Fruit fly (Drosophila melanogaster) whole organism, embryonic: ENCODE data around the gene CG31675.
A peak's percentile ranks its signal among the peaks of the same experiment; 100 is the strongest.

Experiments
- Abd-B ChIP-seq: fragments of 200-800 bp; sonication (Bioruptor generic); optimal IDR thresholded peaks from 2 replicates; lab custom pipeline; 2018; ENCODE audit warnings: missing biosample characterization, mild to moderate bottlenecking, missing genetic modification characterization, moderate library complexity
- Aef1 ChIP-seq: fragments of 200-800 bp; sonication (Bioruptor generic); IDR thresholded peaks from 3 replicates; pipeline ENCODE4 v1.3.6; 2022; ENCODE audit warnings: missing biosample characterization, missing genetic modification characterization
- Asciz ChIP-seq: fragments of 200-800 bp; sonication (Bioruptor generic); optimal IDR thresholded peaks from 2 replicates; lab custom pipeline; 2017; ENCODE audit warnings: missing biosample characterization, mild to moderate bottlenecking, missing genetic modification characterization, missing genetic modification reagents
- B-H1 ChIP-seq: fragments of 200-800 bp; sonication (Bioruptor generic); IDR thresholded peaks from 3 replicates; pipeline ENCODE4 v1.3.6; 2022; ENCODE audit warnings: missing biosample characterization, missing genetic modification characterization
- BEAF-32 ChIP-seq: fragments of 200-800 bp; sonication (Bioruptor generic); optimal IDR thresholded peaks from 3 replicates; lab custom pipeline; 2017; ENCODE audit warnings: missing biosample characterization, missing genetic modification characterization, mild to moderate bottlenecking, moderate library complexity, missing genetic modification reagents
- Bdp1 ChIP-seq: fragments of 200-800 bp; sonication (Bioruptor generic); optimal IDR thresholded peaks from 3 replicates; lab custom pipeline; 2016; ENCODE audit warnings: missing biosample characterization, missing genetic modification characterization
- CG10543 ChIP-seq: fragments of 200-800 bp; sonication (Bioruptor generic); optimal IDR thresholded peaks from 3 replicates; lab custom pipeline; 2017; ENCODE audit warnings: missing biosample characterization, mild to moderate bottlenecking, missing genetic modification characterization, moderate library complexity
- CG11093 ChIP-seq: fragments of 200-800 bp; sonication (Bioruptor generic); IDR thresholded peaks from 3 replicates; pipeline ENCODE4 v1.3.6; 2022; ENCODE audit warnings: missing biosample characterization, missing genetic modification characterization
- CG11398 ChIP-seq: fragments of 200-800 bp; sonication (Bioruptor generic); optimal IDR thresholded peaks from 2 replicates; lab custom pipeline; 2016; ENCODE audit warnings: missing biosample characterization, missing genetic modification characterization
- CG11504 ChIP-seq: fragments of 200-800 bp; sonication (Bioruptor generic); optimal IDR thresholded peaks from 3 replicates; lab custom pipeline; 2019; ENCODE audit warnings: missing biosample characterization, mild to moderate bottlenecking, missing genetic modification characterization, moderate library complexity
- CG12744 ChIP-seq: fragments of 200-800 bp; sonication (Bioruptor generic); optimal IDR thresholded peaks from 2 replicates; lab custom pipeline; 2016; ENCODE audit warnings: missing biosample characterization, missing genetic modification characterization
- CG13894 ChIP-seq: fragments of 200-800 bp; sonication (Bioruptor generic); optimal IDR thresholded peaks from 3 replicates; lab custom pipeline; 2018; ENCODE audit warnings: missing biosample characterization, mild to moderate bottlenecking, missing genetic modification characterization, moderate library complexity
- CG14014 ChIP-seq: fragments of 200-800 bp; sonication (Bioruptor generic); IDR thresholded peaks from 2 replicates; pipeline ENCODE4 v1.3.6; 2022; ENCODE audit warnings: missing biosample characterization, missing genetic modification characterization
- CG14710 ChIP-seq: fragments of 200-800 bp; sonication (Bioruptor generic); optimal IDR thresholded peaks from 3 replicates; lab custom pipeline; 2019; ENCODE audit warnings: missing biosample characterization, mild to moderate bottlenecking, missing genetic modification characterization, moderate library complexity
- CG18011 ChIP-seq: fragments of 200-800 bp; sonication (Bioruptor generic); optimal IDR thresholded peaks from 2 replicates; lab custom pipeline; 2017; ENCODE audit warnings: missing biosample characterization, missing genetic modification characterization, mild to moderate bottlenecking, moderate library complexity, missing genotype
- CG18262 ChIP-seq: fragments of 200-800 bp; optimal IDR thresholded peaks from 3 replicates; lab custom pipeline; 2019; ENCODE audit warnings: missing biosample characterization, mild to moderate bottlenecking, missing genetic modification characterization, moderate library complexity
- CG31441 ChIP-seq: fragments of 200-800 bp; sonication (Bioruptor generic); IDR thresholded peaks from 2 replicates; pipeline ENCODE4 v1.3.6; 2022; ENCODE audit warnings: missing biosample characterization, missing genetic modification characterization
- CG32772 ChIP-seq: fragments of 200-800 bp; sonication (Bioruptor generic); IDR thresholded peaks from 2 replicates; pipeline ENCODE4 v1.3.6; 2022; ENCODE audit warnings: missing biosample characterization, missing genetic modification characterization
- CG4282 ChIP-seq: fragments of 200-800 bp; sonication (Bioruptor generic); optimal IDR thresholded peaks from 2 replicates; lab custom pipeline; 2016; ENCODE audit warnings: missing biosample characterization, missing genetic modification characterization
- CG4707 ChIP-seq: fragments of 200-800 bp; sonication (Bioruptor generic); optimal IDR thresholded peaks from 2 replicates; lab custom pipeline; 2018; ENCODE audit warnings: missing biosample characterization, mild to moderate bottlenecking, missing genetic modification characterization, moderate library complexity
- CG5245 ChIP-seq: fragments of 200-800 bp; sonication (Bioruptor generic); optimal IDR thresholded peaks from 3 replicates; lab custom pipeline; 2016; ENCODE audit warnings: missing biosample characterization, missing genetic modification characterization
- CG6683 ChIP-seq: fragments of 200-800 bp; sonication (Bioruptor generic); optimal IDR thresholded peaks from 2 replicates; lab custom pipeline; 2017; ENCODE audit warnings: missing biosample characterization, mild to moderate bottlenecking, missing genetic modification characterization, missing genetic modification reagents
- CG6854 ChIP-seq: fragments of 200-800 bp; sonication (Bioruptor generic); optimal IDR thresholded peaks from 3 replicates; lab custom pipeline; 2017; ENCODE audit warnings: missing biosample characterization, mild to moderate bottlenecking, missing genetic modification characterization
- D19B ChIP-seq: fragments of 200-800 bp; sonication (Bioruptor generic); optimal IDR thresholded peaks from 2 replicates; lab custom pipeline; 2017; ENCODE audit warnings: missing biosample characterization, mild to moderate bottlenecking, missing genetic modification characterization
- E2f1 ChIP-seq: fragments of 200-800 bp; sonication (Bioruptor generic); IDR thresholded peaks from 2 replicates; pipeline ENCODE4 v1.3.6; 2022; ENCODE audit warnings: missing biosample characterization, missing genetic modification characterization
- ERR ChIP-seq: fragments of 200-800 bp; sonication (Bioruptor generic); optimal IDR thresholded peaks from 2 replicates; lab custom pipeline; 2016; ENCODE audit warnings: missing biosample characterization, missing genetic modification characterization
- Eip74EF ChIP-seq, 2 experiments: fragments of 200-800 bp in 1 of 2; fragments of >200 bp in 1 of 2; sonication (Bioruptor generic) in 1 of 2; optimal IDR thresholded peaks; 2 replicates each; lab custom pipeline; 2017 to 2019; ENCODE audit warnings: missing biosample characterization in 2 of 2, missing genetic modification characterization in 2 of 2, mild to moderate bottlenecking in 1 of 2, moderate library complexity in 1 of 2
- HLH3B ChIP-seq: fragments of 200-800 bp; sonication (Bioruptor generic); IDR thresholded peaks from 2 replicates; pipeline ENCODE4 v1.3.6; 2022; ENCODE audit warnings: missing biosample characterization, missing genetic modification characterization
- Lim3 ChIP-seq: fragments of 200-800 bp; sonication (Bioruptor generic); IDR thresholded peaks from 2 replicates; pipeline ENCODE4 v1.3.6; 2022; ENCODE audit warnings: missing biosample characterization, missing genetic modification characterization
- Pdp1 ChIP-seq, 2 experiments: fragments of 200-800 bp; sonication (Bioruptor generic); optimal IDR thresholded peaks; 3 replicates each; lab custom pipeline; 2016; ENCODE audit warnings: missing biosample characterization in 2 of 2, missing genetic modification characterization in 2 of 2, mild to moderate bottlenecking in 1 of 2, moderate library complexity in 1 of 2
- al ChIP-seq: fragments of 200-800 bp; sonication (Bioruptor generic); IDR thresholded peaks from 2 replicates; pipeline ENCODE4 v1.3.6; 2022; ENCODE audit warnings: missing biosample characterization, missing genetic modification characterization
- ase ChIP-seq: fragments of 200-800 bp; sonication (Bioruptor generic); IDR thresholded peaks from 3 replicates; pipeline ENCODE4 v1.3.6; 2022; ENCODE audit warnings: missing biosample characterization, missing genetic modification characterization
- ash1 ChIP-seq: fragments of 200-800 bp; sonication (Bioruptor generic); optimal IDR thresholded peaks from 2 replicates; lab custom pipeline; 2018; ENCODE audit warnings: missing biosample characterization, mild to moderate bottlenecking, missing genetic modification characterization
- bcd ChIP-seq: fragments of 200-800 bp; sonication (Bioruptor generic); optimal IDR thresholded peaks from 2 replicates; lab custom pipeline; 2017; ENCODE audit warnings: missing biosample characterization, mild to moderate bottlenecking, missing genetic modification characterization
- crol ChIP-seq: fragments of 200-800 bp; sonication (Bioruptor generic); IDR thresholded peaks from 2 replicates; pipeline ENCODE4 v1.3.6; 2022; ENCODE audit warnings: missing biosample characterization, missing genetic modification characterization
- emc ChIP-seq: fragments of 200-800 bp; sonication (Bioruptor generic); optimal IDR thresholded peaks from 2 replicates; lab custom pipeline; 2016; ENCODE audit warnings: missing biosample characterization, missing genetic modification characterization
- fd3F ChIP-seq: fragments of 200-800 bp; sonication (Bioruptor generic); optimal IDR thresholded peaks from 2 replicates; lab custom pipeline; 2018; ENCODE audit warnings: missing biosample characterization, mild to moderate bottlenecking, missing genetic modification characterization, moderate library complexity
- fd64A ChIP-seq: fragments of 200-800 bp; sonication (Bioruptor generic); optimal IDR thresholded peaks from 3 replicates; lab custom pipeline; 2018; ENCODE audit warnings: missing biosample characterization, mild to moderate bottlenecking, missing genetic modification characterization
- fru ChIP-seq: fragments of >200 bp; optimal IDR thresholded peaks from 2 replicates; lab custom pipeline; 2017
- ham ChIP-seq: fragments of 200-800 bp; sonication (Bioruptor generic); IDR thresholded peaks from 2 replicates; pipeline ENCODE4 v1.3.6; 2022; ENCODE audit warnings: missing biosample characterization, missing genetic modification characterization
- maf-S ChIP-seq: fragments of 200-800 bp; sonication (Bioruptor generic); optimal IDR thresholded peaks from 2 replicates; lab custom pipeline; 2016; ENCODE audit warnings: missing biosample characterization, missing genetic modification characterization
- rib ChIP-seq: fragments of 200-800 bp; sonication (Bioruptor generic); IDR thresholded peaks from 2 replicates; pipeline ENCODE4 v1.3.6; 2022; ENCODE audit warnings: missing biosample characterization, missing genetic modification characterization
- sd ChIP-seq: fragments of 200-800 bp; sonication (Bioruptor generic); optimal IDR thresholded peaks from 3 replicates; lab custom pipeline; 2018; ENCODE audit warnings: missing biosample characterization, mild to moderate bottlenecking, missing genetic modification characterization, moderate library complexity
- tna ChIP-seq: fragments of 200-800 bp; sonication (Bioruptor generic); IDR thresholded peaks from 2 replicates; pipeline ENCODE4 v1.3.6; 2022; ENCODE audit warnings: missing biosample characterization, missing genetic modification characterization; ENCODE audit not compliant: partially characterized antibody
- vvl ChIP-seq: fragments of 200-800 bp; sonication (Bioruptor generic); IDR thresholded peaks from 2 replicates; pipeline ENCODE4 v1.3.6; 2022; ENCODE audit warnings: missing biosample characterization, missing genetic modification characterization

Gene CG31675

DNA sequence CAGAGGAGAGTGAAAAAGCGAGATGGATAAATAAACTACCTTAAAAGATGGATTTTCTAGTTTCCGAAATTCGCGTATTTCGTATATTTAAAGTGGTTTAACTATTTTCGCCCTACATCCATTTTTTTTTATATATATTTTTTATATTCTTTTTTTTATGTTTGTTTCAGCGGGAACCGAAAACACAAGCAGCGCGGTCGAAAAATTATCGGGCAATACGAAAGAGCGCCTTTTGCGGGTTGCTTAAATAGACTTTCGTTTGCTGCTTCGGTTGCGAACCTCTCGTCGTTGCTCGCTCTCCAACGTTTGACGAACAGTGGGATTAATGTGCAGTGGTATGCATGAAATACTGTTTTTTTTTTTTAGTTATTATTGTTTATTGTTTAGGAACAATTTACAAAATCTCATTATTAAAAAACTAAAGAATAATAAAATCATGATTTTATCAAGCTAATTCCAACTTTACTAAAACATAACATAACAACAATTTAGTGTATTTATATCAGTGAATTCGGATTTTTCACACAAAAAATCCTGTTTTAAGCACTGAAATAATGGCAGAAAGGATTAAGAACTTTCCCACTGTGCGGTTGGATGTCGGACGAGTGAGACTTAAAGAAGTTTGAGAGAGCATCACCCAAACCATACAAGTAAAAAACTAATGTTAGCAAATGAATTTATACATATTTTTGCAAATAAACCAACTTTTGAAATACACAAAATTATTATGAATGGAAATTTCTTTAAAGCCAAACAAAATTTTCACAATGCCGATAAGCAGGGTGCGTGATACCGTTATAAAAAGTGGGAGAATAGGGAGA is 49.9 kb downstream of the CG31675 start (continued):
- TF ChIP-seq CG11093 (GFP tag; lab: Robert Waterston, UW) (peak; percentile 81), CG31441 (GFP tag; lab: Robert Waterston, UW) (peak; percentile 96), CG4282 (GFP tag; lab: Kevin White, UChicago) (no peak), fd3F (peak; percentile 56), Aef1 (GFP tag; lab: Robert Waterston, UW) (peak; percentile 83), Pdp1 (GFP tag; optimal IDR thresholded peaks at IDR 0.05; lab: Kevin White, UChicago) (peak in 1 of 2 experiments; percentile 34), crol (no peak), bcd (GFP tag; lab: Kevin White, UChicago) (peak; percentile 90), ERR (GFP tag; lab: Kevin White, UChicago) (no peak), BEAF-32 (no peak), ash1 (peak; percentile 33), Abd-B (GFP tag; lab: Kevin White, UChicago) (peak; percentile 50), CG32772 (GFP tag; lab: Robert Waterston, UW) (peak; percentile 38), al (GFP tag; lab: Robert Waterston, UW) (peak; percentile 69), CG5245 (GFP tag; lab: Kevin White, UChicago) (no peak), CG14014 (GFP tag; lab: Robert Waterston, UW) (no peak), CG11504 (tag; lab: Kevin White, UChicago) (peak; percentile 97), CG12744 (GFP tag; lab: Kevin White, UChicago) (peak; percentile 4), CG18262 (tag; lab: Kevin White, UChicago) (peak; percentile 97), Asciz (peak; percentile 91), CG18011 (GFP tag; lab: Kevin White, UChicago) (peak; percentile 35), Bdp1 (peak; percentile 1), B-H1 (GFP tag; lab: Robert Waterston, UW) (peak; percentile 86), maf-S (GFP tag; lab: Kevin White, UChicago) (peak; percentile 32), CG11398 (GFP tag; lab: Kevin White, UChicago) (peak; percentile 30), D19B (GFP tag; lab: Kevin White, UChicago) (peak; percentile 86), HLH3B (GFP tag; lab: Robert Waterston, UW) (peak; percentile 70), vvl (GFP tag; lab: Robert Waterston, UW) (peak; percentile 24; the same call in 1 of the 2 replicates), CG4707 (GFP tag; lab: Kevin White, UChicago) (peak; percentile 94), emc (no peak), Eip74EF (GFP tag; optimal IDR thresholded peaks at IDR 0.05; lab: Kevin White, UChicago) (peak in 1 of 2 experiments; percentile 46), CG10543 (GFP tag; lab: Kevin White, UChicago) (peak; percentile 36), CG6683 (GFP tag; lab: Kevin White, UChicago) (peak; percentile 92), sd (tag; lab: Kevin White, UChicago) (peak; percentile 31), Lim3 (GFP tag; lab: Robert Waterston, UW) (no peak), ham (GFP tag; lab: Robert Waterston, UW) (no peak), ase (GFP tag; lab: Robert Waterston, UW) (peak; percentile 75), CG6854 (GFP tag; lab: Kevin White, UChicago) (peak; percentile 81), CG14710 (peak; percentile 94), tna (GFP tag; lab: Robert Waterston, UW) (no peak), rib (GFP tag; lab: Robert Waterston, UW) (no peak), CG13894 (tag; lab: Kevin White, UChicago) (peak; percentile 92), E2f1 (GFP tag; lab: Robert Waterston, UW) (peak; percentile 87), fru (lab: Kevin White, UChicago) (no peak), fd64A (GFP tag; lab: Kevin White, UChicago) (peak; percentile 19)
